Fruit fly (Drosophila melanogaster) whole organism, embryonic: ENCODE results near the gene mat.
A peak's percentile ranks its signal among the peaks of the same experiment; 100 is the strongest.

Experiments used
- CG11560 ChIP-seq: fragments of 200-800 bp; sonication (Bioruptor generic); IDR thresholded peaks from 3 replicates; pipeline ENCODE4 v1.3.6; 2022; ENCODE audit warnings: missing biosample characterization, missing genetic modification characterization
- CG12219 ChIP-seq: fragments of 200-800 bp; sonication (Bioruptor generic); optimal IDR thresholded peaks from 3 replicates; lab custom pipeline; 2018; ENCODE audit warnings: missing biosample characterization, mild to moderate bottlenecking, missing genetic modification characterization
- CG12299 ChIP-seq: fragments of 200-800 bp; sonication (Bioruptor generic); optimal IDR thresholded peaks from 2 replicates; lab custom pipeline; 2018; ENCODE audit warnings: missing biosample characterization, mild to moderate bottlenecking, missing genetic modification characterization
- CG12659 ChIP-seq: fragments of 200-800 bp; sonication (Bioruptor generic); optimal IDR thresholded peaks from 3 replicates; lab custom pipeline; 2017; ENCODE audit warnings: mild to moderate bottlenecking, missing biosample characterization, missing genetic modification reagents, missing genetic modification characterization
- CG17385 ChIP-seq: fragments of 200-800 bp; sonication (Bioruptor generic); optimal IDR thresholded peaks from 3 replicates; lab custom pipeline; 2018; ENCODE audit warnings: missing biosample characterization, mild to moderate bottlenecking, missing genetic modification characterization
- CG2129 ChIP-seq: fragments of 200-800 bp; sonication (Bioruptor generic); IDR thresholded peaks from 2 replicates; pipeline ENCODE4 v1.3.6; 2022; ENCODE audit warnings: missing biosample characterization, missing genetic modification characterization; ENCODE audit not compliant: partially characterized antibody
- CG5953 ChIP-seq: fragments of 200-800 bp; sonication (Bioruptor generic); IDR thresholded peaks from 2 replicates; pipeline ENCODE4 v1.3.6; 2022; ENCODE audit warnings: missing biosample characterization, missing genetic modification characterization
- CG7745 ChIP-seq: fragments of 200-800 bp; sonication (Bioruptor generic); optimal IDR thresholded peaks from 2 replicates; lab custom pipeline; 2018; ENCODE audit warnings: missing biosample characterization, mild to moderate bottlenecking, missing genetic modification characterization, moderate library complexity
- CG7786 ChIP-seq: fragments of 200-800 bp; sonication (Bioruptor generic); optimal IDR thresholded peaks from 2 replicates; lab custom pipeline; 2016; ENCODE audit warnings: missing biosample characterization, missing genetic modification characterization
- CG8281 ChIP-seq: fragments of 200-800 bp; sonication (Bioruptor generic); optimal IDR thresholded peaks from 2 replicates; lab custom pipeline; 2018; ENCODE audit warnings: missing biosample characterization, mild to moderate bottlenecking, missing genetic modification characterization, moderate library complexity
- CG8944 ChIP-seq: fragments of 200-800 bp; sonication (Bioruptor generic); optimal IDR thresholded peaks from 3 replicates; lab custom pipeline; 2016; ENCODE audit warnings: missing biosample characterization, missing genetic modification characterization
- CG9437 ChIP-seq: fragments of 200-800 bp; sonication (Bioruptor generic); optimal IDR thresholded peaks from 2 replicates; lab custom pipeline; 2018; ENCODE audit warnings: missing biosample characterization, mild to moderate bottlenecking, missing genetic modification characterization
- D19A ChIP-seq: fragments of 200-800 bp; optimal IDR thresholded peaks from 3 replicates; lab custom pipeline; 2019; ENCODE audit warnings: missing biosample characterization, mild to moderate bottlenecking, missing genetic modification characterization, moderate library complexity
- D19B ChIP-seq: fragments of 200-800 bp; sonication (Bioruptor generic); optimal IDR thresholded peaks from 2 replicates; lab custom pipeline; 2017; ENCODE audit warnings: missing biosample characterization, mild to moderate bottlenecking, missing genetic modification characterization
- Dad ChIP-seq: fragments of 200-800 bp; sonication (Bioruptor generic); optimal IDR thresholded peaks from 3 replicates; lab custom pipeline; 2016; ENCODE audit warnings: missing biosample characterization, missing genetic modification characterization
- Dfd ChIP-seq, 2 experiments: fragments of >200 bp; optimal IDR thresholded peaks; 2 replicates each; lab custom pipeline; 2017; ENCODE audit warnings: missing biosample characterization in 2 of 2, missing genetic modification characterization in 2 of 2
- Dp ChIP-seq: fragments of 200-800 bp; sonication (Bioruptor generic); optimal IDR thresholded peaks from 2 replicates; lab custom pipeline; 2018; ENCODE audit warnings: missing biosample characterization, mild to moderate bottlenecking, missing genetic modification characterization, moderate library complexity
- Dref ChIP-seq: fragments of 200-800 bp; sonication (Bioruptor generic); IDR thresholded peaks from 2 replicates; pipeline ENCODE4 v1.3.6; 2022; ENCODE audit warnings: missing biosample characterization, missing genetic modification characterization
- E2f1 ChIP-seq: fragments of 200-800 bp; sonication (Bioruptor generic); IDR thresholded peaks from 2 replicates; pipeline ENCODE4 v1.3.6; 2022; ENCODE audit warnings: missing biosample characterization, missing genetic modification characterization
- Ets65A ChIP-seq: fragments of 200-800 bp; sonication (Bioruptor generic); peaks from one replicate; lab custom pipeline; 2016; ENCODE audit warnings: missing biosample characterization, missing genetic modification characterization
- GATAe ChIP-seq: fragments of 200-800 bp; sonication (Bioruptor generic); conservative IDR thresholded peaks from 2 replicates; pipeline ENCODE4 v1.3.6; 2022; ENCODE audit warnings: missing biosample characterization, missing genetic modification characterization
- HLHmδ ChIP-seq: fragments of 200-800 bp; sonication (Bioruptor generic); optimal IDR thresholded peaks from 2 replicates; lab custom pipeline; 2018; ENCODE audit warnings: missing biosample characterization, mild to moderate bottlenecking, missing genetic modification characterization, moderate library complexity
- HmgD ChIP-seq: fragments of 200-800 bp; sonication (Bioruptor generic); optimal IDR thresholded peaks from 3 replicates; lab custom pipeline; 2016; ENCODE audit warnings: missing biosample characterization, missing genetic modification characterization
- Hr78 ChIP-seq, 2 experiments: fragments of 200-800 bp in 1 of 2; fragments of >200 bp in 1 of 2; sonication (Bioruptor generic) in 1 of 2; optimal IDR thresholded peaks; 2 replicates each; lab custom pipeline; 2017 to 2019; ENCODE audit warnings: missing biosample characterization in 2 of 2, missing genetic modification characterization in 2 of 2, mild to moderate bottlenecking in 1 of 2, moderate library complexity in 1 of 2
- Mad ChIP-seq: fragments of 200-800 bp; sonication (Bioruptor generic); optimal IDR thresholded peaks from 2 replicates; lab custom pipeline; 2016; ENCODE audit warnings: missing biosample characterization, missing genetic modification characterization
- Oaz ChIP-seq: fragments of 200-800 bp; sonication (Bioruptor generic); IDR thresholded peaks from 2 replicates; pipeline ENCODE4 v1.3.6; 2022; ENCODE audit warnings: missing biosample characterization, missing genetic modification characterization
- Ptx1 ChIP-seq: fragments of 200-800 bp; sonication (Bioruptor generic); IDR thresholded peaks from 2 replicates; pipeline ENCODE4 v1.3.6; 2022; ENCODE audit warnings: missing biosample characterization, missing genetic modification characterization
- Spps ChIP-seq: fragments of 200-800 bp; sonication (Bioruptor generic); optimal IDR thresholded peaks from 2 replicates; lab custom pipeline; 2018; ENCODE audit warnings: missing biosample characterization, mild to moderate bottlenecking, missing genetic modification characterization
- Sry-δ ChIP-seq: fragments of 200-800 bp; sonication (Bioruptor generic); optimal IDR thresholded peaks from 2 replicates; lab custom pipeline; 2016; ENCODE audit warnings: missing biosample characterization, missing genetic modification characterization
- Vsx1 ChIP-seq: fragments of 200-800 bp; sonication (Bioruptor generic); optimal IDR thresholded peaks from 2 replicates; lab custom pipeline; 2017; ENCODE audit warnings: missing biosample characterization, mild to moderate bottlenecking, missing genetic modification characterization, missing genetic modification reagents
- amos ChIP-seq: fragments of 200-800 bp; sonication (Bioruptor generic); IDR thresholded peaks from 2 replicates; pipeline ENCODE4 v1.3.6; 2022; ENCODE audit warnings: missing biosample characterization, missing genetic modification characterization; ENCODE audit not compliant: partially characterized antibody
- ap ChIP-seq: fragments of 200-800 bp; sonication (Bioruptor generic); IDR thresholded peaks from 2 replicates; pipeline ENCODE4 v1.3.6; 2022; ENCODE audit warnings: missing biosample characterization, missing genetic modification characterization
- br ChIP-seq: fragments of >200 bp; optimal IDR thresholded peaks from 2 replicates; lab custom pipeline; 2017
- ci ChIP-seq: fragments of 200-800 bp; sonication (Bioruptor generic); IDR thresholded peaks from 3 replicates; pipeline ENCODE4 v1.3.6; 2022; ENCODE audit warnings: missing biosample characterization, missing genetic modification characterization
- gcm ChIP-seq: fragments of 200-800 bp; sonication (Bioruptor generic); optimal IDR thresholded peaks from 2 replicates; lab custom pipeline; 2019; ENCODE audit warnings: missing biosample characterization, mild to moderate bottlenecking, missing genetic modification characterization, moderate library complexity
- grn ChIP-seq: fragments of 200-800 bp; sonication (Bioruptor generic); optimal IDR thresholded peaks from 3 replicates; lab custom pipeline; 2017; ENCODE audit warnings: missing biosample characterization, missing genetic modification characterization
- gsb ChIP-seq: fragments of 200-800 bp; sonication (Bioruptor generic); IDR thresholded peaks from 2 replicates; pipeline ENCODE4 v1.3.6; 2022; ENCODE audit warnings: missing biosample characterization, missing genetic modification characterization
- hb ChIP-seq: fragments of 200-800 bp; sonication (Bioruptor generic); IDR thresholded peaks from 3 replicates; pipeline ENCODE4 v1.3.6; 2022; ENCODE audit warnings: missing biosample characterization, missing genetic modification characterization; ENCODE audit not compliant: partially characterized antibody
- jigr1 ChIP-seq: fragments of 200-800 bp; sonication (Bioruptor generic); IDR thresholded peaks from 3 replicates; pipeline ENCODE4 v1.3.6; 2022; ENCODE audit warnings: missing biosample characterization, missing genetic modification characterization
- klu ChIP-seq: fragments of 200-800 bp; sonication (Bioruptor generic); IDR thresholded peaks from 2 replicates; pipeline ENCODE4 v1.3.6; 2022; ENCODE audit warnings: missing biosample characterization, missing genetic modification characterization
- mam ChIP-seq: fragments of 200-800 bp; sonication (Bioruptor generic); optimal IDR thresholded peaks from 3 replicates; lab custom pipeline; 2016; ENCODE audit warnings: missing biosample characterization, missing genetic modification characterization
- pb ChIP-seq: fragments of 200-800 bp; sonication (Bioruptor generic); optimal IDR thresholded peaks from 3 replicates; lab custom pipeline; 2016; ENCODE audit warnings: missing biosample characterization, missing genetic modification characterization
- ssp ChIP-seq: fragments of 200-800 bp; sonication (Bioruptor generic); IDR thresholded peaks from 2 replicates; pipeline ENCODE4 v1.3.6; 2022; ENCODE audit warnings: missing biosample characterization, missing genetic modification characterization
- tap ChIP-seq: fragments of 200-800 bp; optimal IDR thresholded peaks from 3 replicates; lab custom pipeline; 2019; ENCODE audit warnings: missing biosample characterization, mild to moderate bottlenecking, missing genetic modification characterization, moderate library complexity
- tin ChIP-seq: fragments of 200-800 bp; sonication (Bioruptor generic); optimal IDR thresholded peaks from 3 replicates; lab custom pipeline; 2016; ENCODE audit warnings: missing biosample characterization, missing genetic modification characterization
- zf30C ChIP-seq: fragments of 200-800 bp; sonication (Bioruptor generic); optimal IDR thresholded peaks from 3 replicates; lab custom pipeline; 2018; ENCODE audit warnings: missing biosample characterization, mild to moderate bottlenecking, missing genetic modification characterization

The mat gene

dm6 chr3L:887423-888097, 15.1 kb upstream of the mat start (continued):
- TF ChIP-seq grn (GFP tag; lab: Kevin White, UChicago) (peak; percentile 85), gcm (peak; percentile 71), GATAe (GFP tag; lab: Robert Waterston, UW) (peak; percentile 53; the same call in 1 of the 2 replicates), Ets65A (GFP tag; lab: Kevin White, UChicago) (peak; percentile 54), HmgD (GFP tag; lab: Kevin White, UChicago) (no peak), E2f1 (GFP tag; lab: Robert Waterston, UW) (no peak), Hr78 (GFP tag; optimal IDR thresholded peaks at IDR 0.05; lab: Kevin White, UChicago) (peak in 1 of 2 experiments; percentile 87)
- TF ChIP-seq, all 482 proteins: peak for 35

dm6 chr3L:888372-888771, 14.3 kb upstream of the mat start:
- TF ChIP-seq Dfd (GFP tag; optimal IDR thresholded peaks at IDR 0.05; lab: Kevin White, UChicago) (peak in 1 of 2 experiments; percentile 67), tap (tag; lab: Kevin White, UChicago) (no peak)

- no peak for TF ChIP-seq HLHmδ (GFP tag; lab: Kevin White, UChicago)
- peak; percentile 89 for TF ChIP-seq D19A (tag; lab: Kevin White, UChicago)
- peak; percentile 80 for TF ChIP-seq CG12219 (GFP tag; lab: Kevin White, UChicago)
- TF ChIP-seq br, result no peak
- peak; percentile 92 for TF ChIP-seq CG5953 (GFP tag; lab: Robert Waterston, UW)
- TF ChIP-seq Spps (tag; lab: Kevin White, UChicago), result peak; percentile 89
- peak; percentile 89 for TF ChIP-seq Oaz (GFP tag; lab: Robert Waterston, UW)
- peak; percentile 30 for TF ChIP-seq zf30C
- peak; percentile 69 for TF ChIP-seq pb (GFP tag; lab: Kevin White, UChicago)
- TF ChIP-seq ci (GFP tag; lab: Robert Waterston, UW), result peak; percentile 98
- peak; percentile 68 for TF ChIP-seq CG9437 (GFP tag; lab: Kevin White, UChicago)
- TF ChIP-seq Sry-δ, result peak; percentile 47
- no peak for TF ChIP-seq Dp (GFP tag; lab: Kevin White, UChicago)
- peak; percentile 84 for TF ChIP-seq CG8281
- peak; percentile 87 for TF ChIP-seq ssp (GFP tag; lab: Robert Waterston, UW)
- peak; percentile 89 for TF ChIP-seq CG12299 (tag; lab: Kevin White, UChicago)
- peak; percentile 74 for TF ChIP-seq D19B (GFP tag; lab: Kevin White, UChicago)
- TF ChIP-seq klu (GFP tag; lab: Robert Waterston, UW), result peak; percentile 91
- TF ChIP-seq CG2129 (GFP tag; lab: Robert Waterston, UW), result no peak
- TF ChIP-seq gsb (GFP tag; lab: Robert Waterston, UW), result peak; percentile 94
- TF ChIP-seq CG11560, result peak; percentile 75
- peak; percentile 64 for TF ChIP-seq Mad (GFP tag; lab: Kevin White, UChicago)
- TF ChIP-seq jigr1 (GFP tag; lab: Robert Waterston, UW), result peak; percentile 86
- peak; percentile 83 for TF ChIP-seq CG17385 (GFP tag; lab: Kevin White, UChicago)
- no peak for TF ChIP-seq hb (GFP tag; lab: Robert Waterston, UW)
- peak; percentile 74 for TF ChIP-seq Dad (GFP tag; lab: Kevin White, UChicago)
- TF ChIP-seq CG7786 (GFP tag; lab: Kevin White, UChicago), result peak; percentile 39
- peak; percentile 94 for TF ChIP-seq tin (GFP tag; lab: Kevin White, UChicago)
- TF ChIP-seq Vsx1, result peak; percentile 86
- TF ChIP-seq CG8944 (GFP tag; lab: Kevin White, UChicago), result peak; percentile 38
- TF ChIP-seq ap (GFP tag; lab: Robert Waterston, UW), result peak; percentile 92
- TF ChIP-seq Dref (GFP tag; lab: Robert Waterston, UW), result no peak
- TF ChIP-seq CG12659, result peak; percentile 86
- no peak for TF ChIP-seq CG7745 (tag; lab: Kevin White, UChicago)
- TF ChIP-seq amos (GFP tag; lab: Robert Waterston, UW), result no peak
- TF ChIP-seq Ets65A (GFP tag; lab: Kevin White, UChicago), result peak; percentile 84
- peak; percentile 96 for TF ChIP-seq Ptx1
- peak; percentile 91 for TF ChIP-seq mam (GFP tag; lab: Kevin White, UChicago)
Measured at dm6 chr3L:895314-895980, 7.3 kb upstream of the mat start, which contains the start of gene CG34056. Gene CG34056, plus strand, starts transcription at chr3L:895951.
